Fruit fly (Drosophila melanogaster) whole organism, embryonic: ENCODE measurements around the gene hmw.

Experiments
- Adf1 ChIP-seq: fragments of 200-800 bp; sonication (Bioruptor generic); IDR thresholded peaks from 2 replicates; pipeline ENCODE4 v1.3.6; 2022; ENCODE audit warnings: missing biosample characterization, missing genetic modification characterization
- CG10979 ChIP-seq: fragments of 200-800 bp; sonication (Bioruptor generic); optimal IDR thresholded peaks from 2 replicates; lab custom pipeline; 2018; ENCODE audit warnings: missing biosample characterization, mild to moderate bottlenecking, missing genetic modification characterization, moderate library complexity
- CG11723 ChIP-seq: fragments of 200-800 bp; sonication (Bioruptor generic); optimal IDR thresholded peaks from 2 replicates; lab custom pipeline; 2017; ENCODE audit warnings: missing biosample characterization, mild to moderate bottlenecking, missing genetic modification characterization
- CG17568 ChIP-seq: fragments of 200-800 bp; sonication (Bioruptor generic); optimal IDR thresholded peaks from 2 replicates; lab custom pipeline; 2018; ENCODE audit warnings: missing biosample characterization, mild to moderate bottlenecking, missing genetic modification characterization, moderate library complexity
- CG18262 ChIP-seq: fragments of 200-800 bp; optimal IDR thresholded peaks from 3 replicates; lab custom pipeline; 2019; ENCODE audit warnings: missing biosample characterization, mild to moderate bottlenecking, missing genetic modification characterization, moderate library complexity
- CG18599 ChIP-seq: fragments of 200-800 bp; sonication (Bioruptor generic); optimal IDR thresholded peaks from 3 replicates; lab custom pipeline; 2017; ENCODE audit warnings: missing biosample characterization, missing genetic modification characterization, mild to moderate bottlenecking, moderate library complexity, missing genetic modification reagents
- D ChIP-seq, 2 experiments: fragments of 200-800 bp in 1 of 2; fragments of >200 bp in 1 of 2; sonication (Bioruptor generic) in 1 of 2; optimal IDR thresholded peaks; 2 replicates in 1 of 2; 3 replicates in 1 of 2; lab custom pipeline; 2017; ENCODE audit warnings: mild to moderate bottlenecking in 1 of 2, missing biosample characterization in 1 of 2, missing genetic modification characterization in 1 of 2, missing genetic modification reagents in 1 of 2
- Dp ChIP-seq: fragments of 200-800 bp; sonication (Bioruptor generic); optimal IDR thresholded peaks from 2 replicates; lab custom pipeline; 2018; ENCODE audit warnings: missing biosample characterization, mild to moderate bottlenecking, missing genetic modification characterization, moderate library complexity
- HmgZ ChIP-seq: fragments of 200-800 bp; sonication (Bioruptor generic); optimal IDR thresholded peaks from 2 replicates; lab custom pipeline; 2018; ENCODE audit warnings: missing biosample characterization, mild to moderate bottlenecking, missing genetic modification characterization
- bcd ChIP-seq: fragments of 200-800 bp; sonication (Bioruptor generic); optimal IDR thresholded peaks from 2 replicates; lab custom pipeline; 2017; ENCODE audit warnings: missing biosample characterization, mild to moderate bottlenecking, missing genetic modification characterization
- croc ChIP-seq: fragments of 200-800 bp; sonication (Bioruptor generic); conservative IDR thresholded peaks from 3 replicates; pipeline ENCODE4 v1.3.6; 2022; ENCODE audit warnings: missing biosample characterization, missing genetic modification characterization
- slbo ChIP-seq: fragments of 200-800 bp; sonication (Bioruptor generic); IDR thresholded peaks from 2 replicates; pipeline ENCODE4 v1.3.6; 2022; ENCODE audit warnings: missing biosample characterization, missing genetic modification characterization

dm6 chr3R:18360630-18361260 is 1.0 kb upstream of the hmw start, which contains the start of gene CG15803:
- TF ChIP-seq CG10979 (tag; lab: Kevin White, UChicago) (no peak), CG17568 (no peak), CG18262 (tag; lab: Kevin White, UChicago) (no peak), D (optimal IDR thresholded peaks at IDR 0.05; lab: Kevin White, UChicago) (no peak), D (GFP tag; optimal IDR thresholded peaks at IDR 0.05; lab: Kevin White, UChicago) (no peak), Dp (GFP tag; lab: Kevin White, UChicago) (no peak), CG11723 (no peak), Adf1 (GFP tag; lab: Robert Waterston, UW) (peak; percentile 47; the same call in 1 of the 2 replicates), croc (GFP tag; lab: Robert Waterston, UW) (no peak), CG18599 (GFP tag; lab: Kevin White, UChicago) (peak; percentile 55), HmgZ (tag; lab: Kevin White, UChicago) (no peak), bcd (GFP tag; lab: Kevin White, UChicago) (no peak), slbo (GFP tag; lab: Robert Waterston, UW) (no peak)
